Worm (Caenorhabditis elegans): ENCODE measurements around the gene B0457.6.

DNA sequence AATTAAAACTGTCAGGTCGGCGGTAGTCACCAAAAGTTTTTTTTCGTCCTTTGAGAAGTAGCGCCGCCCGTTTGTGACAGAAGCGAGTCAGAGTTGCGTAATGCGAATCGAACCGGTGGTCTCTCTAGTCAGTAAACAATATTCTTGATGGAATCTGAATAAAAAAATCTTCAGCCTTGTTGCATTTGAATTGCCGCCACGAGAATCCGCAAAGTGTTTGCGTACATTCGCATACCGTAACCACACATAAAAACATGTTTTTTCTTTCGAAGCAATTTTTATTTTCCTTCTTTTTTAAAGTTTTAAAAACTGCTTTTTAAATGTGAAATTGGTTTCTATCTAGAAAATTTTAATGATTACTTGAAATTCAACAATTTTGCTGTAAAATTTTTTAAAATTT, 31.2 kb upstream of the B0457.6 start:
- TF ChIP-seq tbx-8 (GFP tag; optimal IDR thresholded peaks at IDR 0.05): no peak
- TF ChIP-seq drap-1 (GFP tag; optimal IDR thresholded peaks at IDR 0.05): no peak
- TF ChIP-seq bed-3 (GFP tag; optimal IDR thresholded peaks at IDR 0.05): no peak
- TF ChIP-seq nhr-237 (tag; optimal IDR thresholded peaks at IDR 0.05): no peak
- TF ChIP-seq unc-62 (GFP tag; optimal IDR thresholded peaks at IDR 0.05): no peak
- no peak for TF ChIP-seq lin-13 (tag; optimal IDR thresholded peaks at IDR 0.05)
